Worm (Caenorhabditis elegans) whole organism, L4 larva: Measurements from ENCODE around the gene F44B9.5.

Experiments used
- F10B5.3 ChIP-seq: sonication (generic microtip); optimal IDR thresholded peaks from 2 replicates; lab custom pipeline; 2016; ENCODE audit warnings: mild to moderate bottlenecking, missing genetic modification characterization, missing compliant biosample characterization
- Y105C5A.15 ChIP-seq: fragments of 200-800 bp; sonication (Bioruptor generic); IDR thresholded peaks from 2 replicates; pipeline ENCODE4 v1.3.6; 2022; ENCODE audit warnings: missing genetic modification characterization, missing compliant biosample characterization
- ZK546.5 ChIP-seq, 2 experiments: sonication (generic microtip); optimal IDR thresholded peaks; 2 replicates each; lab custom pipeline; 2017; ENCODE audit warnings: missing biosample characterization in 2 of 2, missing genetic modification characterization in 2 of 2
- aly-2 ChIP-seq: sonication (generic microtip); optimal IDR thresholded peaks from 2 replicates; lab custom pipeline; 2018; ENCODE audit warnings: missing biosample characterization, missing genetic modification characterization
- ces-1 ChIP-seq: fragments of 150-350 bp; sonication (generic microtip); optimal IDR thresholded peaks from 4 replicates; lab custom pipeline; 2014; ENCODE audit warnings: missing biosample characterization, missing genetic modification reagents, missing genetic modification characterization
- fkh-10 ChIP-seq: fragments of 150-350 bp; optimal IDR thresholded peaks from 2 replicates; lab custom pipeline; 2014; ENCODE audit warnings: missing biosample characterization, missing genetic modification reagents, missing genetic modification characterization
- lim-7 ChIP-seq: fragments of 200-800 bp; sonication (Bioruptor generic); IDR thresholded peaks from 2 replicates; pipeline ENCODE4 v1.3.6; 2022; ENCODE audit warnings: missing genetic modification characterization, missing compliant biosample characterization
- mdl-1 ChIP-seq, 2 experiments: fragments of 150-350 bp in 1 of 2; sonication (generic microtip) in 1 of 2; optimal IDR thresholded peaks; 2 replicates each; lab custom pipeline; 2014 to 2017; ENCODE audit warnings: missing biosample characterization in 2 of 2, missing genetic modification characterization in 2 of 2
- nhr-11 ChIP-seq: fragments of 150-350 bp; optimal IDR thresholded peaks from 2 replicates; lab custom pipeline; 2014; ENCODE audit warnings: missing biosample characterization, missing genetic modification characterization
- nhr-76 ChIP-seq: fragments of 150-350 bp; optimal IDR thresholded peaks from 2 replicates; lab custom pipeline; 2014; ENCODE audit warnings: missing biosample characterization, missing genetic modification characterization
- pha-4 ChIP-seq, 2 experiments: fragments of 150-350 bp in 1 of 2; fragments of 200-800 bp in 1 of 2; sonication (Bioruptor generic) in 1 of 2; IDR thresholded peaks in 1 of 2; optimal IDR thresholded peaks in 1 of 2; 2 replicates each; pipeline versions ENCODE4 v1.3.6 to Lab custom; 2014 to 2022; ENCODE audit warnings: missing genetic modification characterization in 2 of 2, missing genetic modification reagents in 2 of 2, missing biosample characterization in 1 of 2, missing compliant biosample characterization in 1 of 2
- ztf-11 ChIP-seq: fragments of 150-350 bp; optimal IDR thresholded peaks from 2 replicates; lab custom pipeline; 2014; ENCODE audit warnings: missing biosample characterization, missing genetic modification characterization
- ztf-7 ChIP-seq: fragments of 150-350 bp; optimal IDR thresholded peaks from 2 replicates; lab custom pipeline; 2014; ENCODE audit warnings: missing biosample characterization, missing genetic modification characterization

DNA sequence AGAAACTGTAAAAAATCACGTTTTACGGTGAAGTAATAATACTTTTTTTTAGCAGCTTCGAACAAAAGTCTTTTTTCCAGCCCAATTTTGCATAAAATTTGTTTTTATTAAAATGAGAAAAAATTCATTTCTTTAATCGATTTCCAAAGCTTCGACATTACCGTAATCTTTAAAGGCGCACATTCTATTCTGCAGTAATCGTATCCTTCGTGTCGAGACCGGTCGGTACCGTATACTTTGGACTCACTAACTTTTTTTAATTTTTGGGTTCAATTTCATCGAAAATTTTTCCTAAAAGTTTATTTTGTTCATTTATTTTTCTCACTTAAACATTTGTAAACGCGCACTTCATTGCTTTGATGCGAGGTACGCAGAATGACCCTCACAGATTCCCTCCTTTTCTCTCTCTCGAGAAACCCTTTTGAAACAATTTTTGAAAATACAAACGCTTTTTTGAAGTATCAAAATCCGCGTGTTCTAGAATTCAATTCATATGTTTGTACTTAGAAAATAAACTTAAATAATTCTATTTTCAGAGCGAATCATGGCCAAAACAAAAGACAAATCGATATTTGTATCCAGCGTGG is 29.7 kb downstream of the F44B9.5 start, which contains the start of gene hrpk-2:
- TF ChIP-seq pha-4 (GFP tag; IDR thresholded peaks at IDR 0.05; lab: Robert Waterston, UW) (no peak), pha-4 (tag; optimal IDR thresholded peaks at IDR 0.05; lab: Kevin White, UChicago) (no peak), ZK546.5 (tag; optimal IDR thresholded peaks at IDR 0.05; lab: Kevin White, UChicago) (no peak), fkh-10 (GFP tag; lab: Kevin White, UChicago) (no peak), aly-2 (tag; lab: Kevin White, UChicago) (no peak), nhr-76 (tag; lab: Kevin White, UChicago) (no peak), Y105C5A.15 (GFP tag; lab: Robert Waterston, UW) (no peak), ces-1 (GFP tag; lab: Kevin White, UChicago) (no peak), ztf-7 (no peak), ztf-11 (tag; lab: Kevin White, UChicago) (no peak), lim-7 (no peak), F10B5.3 (tag; lab: Kevin White, UChicago) (no peak), mdl-1 (tag; optimal IDR thresholded peaks at IDR 0.05; lab: Kevin White, UChicago) (no peak), nhr-11 (tag; lab: Kevin White, UChicago) (no peak)
